Fruit fly (Drosophila melanogaster): ENCODE data around the gene sina.

Gene sina

DNA sequence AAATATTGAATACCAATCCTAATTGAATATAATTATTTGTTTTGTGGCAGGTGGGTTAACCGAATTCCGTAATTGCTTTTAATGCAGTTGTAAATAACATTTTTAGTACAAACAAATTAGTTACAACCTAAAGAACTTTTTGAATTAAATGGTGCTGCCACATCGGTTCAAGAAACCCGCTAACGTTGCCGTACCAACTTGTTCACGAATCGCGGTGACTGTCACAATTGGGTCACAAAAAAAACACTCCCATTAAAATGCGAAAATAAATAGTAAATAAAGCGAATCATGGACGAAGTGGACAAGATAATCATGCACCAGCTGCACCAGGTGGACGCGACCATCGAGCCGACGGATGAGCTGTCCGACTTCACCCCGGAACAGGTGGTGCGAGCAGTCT lies 9.4 kb downstream of the sina start, which contains the start of gene CG9951 (continued):
- TF ChIP-seq ham (GFP tag; IDR thresholded peaks at IDR 0.05) (no peak), sima (GFP tag; optimal IDR thresholded peaks at IDR 0.05) (no peak), her (GFP tag; optimal IDR thresholded peaks at IDR 0.05) (no peak), BtbVII (GFP tag; optimal IDR thresholded peaks at IDR 0.05) (no peak), CkIIα-i1 (GFP tag; IDR thresholded peaks at IDR 0.05) (no peak), CG14441 (GFP tag; IDR thresholded peaks at IDR 0.05) (no peak), C15 (GFP tag; IDR thresholded peaks at IDR 0.05) (no peak), lov (optimal IDR thresholded peaks at IDR 0.05) (no peak), lov (GFP tag; IDR thresholded peaks at IDR 0.05) (no peak), NfI (GFP tag; optimal IDR thresholded peaks at IDR 0.05) (no peak), repo (GFP tag; optimal IDR thresholded peaks at IDR 0.05) (no peak), Fer1 (GFP tag; optimal IDR thresholded peaks at IDR 0.05) (no peak), MTF-1 (GFP tag; optimal IDR thresholded peaks at IDR 0.05; ENCODE audit: borderline replicate concordance) (no peak), CG11398 (GFP tag; optimal IDR thresholded peaks at IDR 0.05) (no peak), Jarid2 (GFP tag; optimal IDR thresholded peaks at IDR 0.05) (no peak), CG8281 (tag; optimal IDR thresholded peaks at IDR 0.05) (no peak), ems (GFP tag; optimal IDR thresholded peaks at IDR 0.05) (peak; percentile 9), CG7556 (GFP tag; optimal IDR thresholded peaks at IDR 0.05) (no peak), tup (GFP tag; optimal IDR thresholded peaks at IDR 0.05) (no peak), Dip3 (GFP tag; optimal IDR thresholded peaks at IDR 0.05) (no peak), pfk (GFP tag; optimal IDR thresholded peaks at IDR 0.05) (no peak), CG16815 (GFP tag; optimal IDR thresholded peaks at IDR 0.05) (no peak), phol (tag; optimal IDR thresholded peaks at IDR 0.05) (peak; percentile 19), CG7928 (GFP tag; optimal IDR thresholded peaks at IDR 0.05) (no peak), CG13123 (GFP tag; optimal IDR thresholded peaks at IDR 0.05) (no peak), Fer3 (tag; optimal IDR thresholded peaks at IDR 0.05) (no peak), Oaz (GFP tag; IDR thresholded peaks at IDR 0.05) (no peak), gem (tag; optimal IDR thresholded peaks at IDR 0.05) (no peak), CG14014 (GFP tag; IDR thresholded peaks at IDR 0.05) (no peak), HmgD (GFP tag; optimal IDR thresholded peaks at IDR 0.05) (no peak), CG2875 (GFP tag; optimal IDR thresholded peaks at IDR 0.05) (no peak), CG2116 (GFP tag; optimal IDR thresholded peaks at IDR 0.05) (peak; percentile 43), CG5180 (GFP tag; optimal IDR thresholded peaks at IDR 0.05) (no peak), Ets97D (GFP tag; optimal IDR thresholded peaks at IDR 0.05) (peak; percentile 37), CG2712 (tag; optimal IDR thresholded peaks at IDR 0.05) (no peak), pzg (GFP tag; optimal IDR thresholded peaks at IDR 0.05) (peak; percentile 76), pita (GFP tag; optimal IDR thresholded peaks at IDR 0.05) (no peak), CG11695 (GFP tag; IDR thresholded peaks at IDR 0.05) (no peak), CG9932 (GFP tag; IDR thresholded peaks at IDR 0.05) (no peak), hb (GFP tag; IDR thresholded peaks at IDR 0.05; ENCODE audit: partially characterized antibody) (no peak), CG1024 (GFP tag; IDR thresholded peaks at IDR 0.05) (no peak), Hand (GFP tag; optimal IDR thresholded peaks at IDR 0.05) (no peak), kni (GFP tag; optimal IDR thresholded peaks at IDR 0.05) (no peak), CG17568 (GFP tag; optimal IDR thresholded peaks at IDR 0.05) (no peak), CG10979 (tag; optimal IDR thresholded peaks at IDR 0.05) (no peak), CG10267 (tag; optimal IDR thresholded peaks at IDR 0.05) (no peak), CG11723 (GFP tag; optimal IDR thresholded peaks at IDR 0.05) (no peak), CG17385 (GFP tag; optimal IDR thresholded peaks at IDR 0.05) (no peak), bowl (GFP tag; IDR thresholded peaks at IDR 0.05) (no peak), CG9609 (GFP tag; optimal IDR thresholded peaks at IDR 0.05) (no peak), ac (GFP tag; optimal IDR thresholded peaks at IDR 0.05) (no peak), CG4282 (GFP tag; optimal IDR thresholded peaks at IDR 0.05) (no peak)
